Fruit fly (Drosophila melanogaster): Measurements from ENCODE around the gene CG32641.
A peak's percentile ranks its signal among the peaks of the same experiment; 100 is the strongest.

Gene CG32641

dm6 chrX:13136939-13137697, 47.2 kb upstream of the CG32641 start (continued):
- TF ChIP-seq dmrt99B (tag; optimal IDR thresholded peaks at IDR 0.05) (peak; percentile 66), jumu (GFP tag; optimal IDR thresholded peaks at IDR 0.05) (no peak), CG7987 (GFP tag; optimal IDR thresholded peaks at IDR 0.05) (no peak), zfh1 (GFP tag; IDR thresholded peaks at IDR 0.05) (peak; percentile 69; the same call in 2 of the 3 replicates), CG17385 (GFP tag; optimal IDR thresholded peaks at IDR 0.05) (no peak), CG1024 (GFP tag; IDR thresholded peaks at IDR 0.05) (peak; percentile 40), CG9817 (tag; optimal IDR thresholded peaks at IDR 0.05) (no peak), CG30431 (GFP tag; optimal IDR thresholded peaks at IDR 0.05) (no peak), Dfd (GFP tag; optimal IDR thresholded peaks at IDR 0.05) (no peak), Dbx (GFP tag; IDR thresholded peaks at IDR 0.05) (no peak), fd64A (GFP tag; optimal IDR thresholded peaks at IDR 0.05) (no peak), croc (GFP tag; conservative IDR thresholded peaks at IDR 0.05) (peak; percentile 54), seq (GFP tag; IDR thresholded peaks at IDR 0.05) (peak; percentile 67; the same call in 1 of the 2 replicates), CG17802 (tag; optimal IDR thresholded peaks at IDR 0.05) (no peak), Atf-2 (GFP tag; optimal IDR thresholded peaks at IDR 0.05) (no peak), hbn (GFP tag; IDR thresholded peaks at IDR 0.05; ENCODE audit: partially characterized antibody) (no peak), Ada2b (GFP tag; IDR thresholded peaks at IDR 0.05) (no peak), knrl (GFP tag; IDR thresholded peaks at IDR 0.05; ENCODE audit: partially characterized antibody) (no peak), CG14050 (GFP tag; IDR thresholded peaks at IDR 0.05) (peak; percentile 55), CG13894 (tag; optimal IDR thresholded peaks at IDR 0.05) (no peak), Side (GFP tag; optimal IDR thresholded peaks at IDR 0.05) (no peak), exex (tag; optimal IDR thresholded peaks at IDR 0.05) (no peak), CG4707 (GFP tag; optimal IDR thresholded peaks at IDR 0.05) (no peak), CG3281 (GFP tag; optimal IDR thresholded peaks at IDR 0.05) (no peak), eyg (GFP tag; optimal IDR thresholded peaks at IDR 0.05) (no peak), sob (GFP tag; IDR thresholded peaks at IDR 0.05) (peak; percentile 48; the same call in 1 of the 2 replicates), stc (GFP tag; IDR thresholded peaks at IDR 0.05) (peak; percentile 69), pnt (GFP tag; optimal IDR thresholded peaks at IDR 0.05) (peak; percentile 17), sug (tag; optimal IDR thresholded peaks at IDR 0.05) (no peak), CG34224 (GFP tag; IDR thresholded peaks at IDR 0.05; ENCODE audit: partially characterized antibody) (no peak), HLH3B (GFP tag; IDR thresholded peaks at IDR 0.05) (peak; percentile 77), abd-A (tag; optimal IDR thresholded peaks at IDR 0.05) (peak; percentile 49), nerfin-2 (GFP tag; IDR thresholded peaks at IDR 0.05; ENCODE audit: partially characterized antibody) (no peak), CG2129 (GFP tag; IDR thresholded peaks at IDR 0.05; ENCODE audit: partially characterized antibody) (no peak), bigmax (GFP tag; optimal IDR thresholded peaks at IDR 0.05) (no peak), fd96Cb (tag; optimal IDR thresholded peaks at IDR 0.05) (peak; percentile 38), tio (GFP tag; optimal IDR thresholded peaks at IDR 0.05) (no peak), wek (GFP tag; optimal IDR thresholded peaks at IDR 0.05) (no peak), CG2678 (tag; optimal IDR thresholded peaks at IDR 0.05) (peak; percentile 72), CG5953 (GFP tag; IDR thresholded peaks at IDR 0.05) (peak; percentile 83), pzg (GFP tag; optimal IDR thresholded peaks at IDR 0.05) (no peak), CG2116 (GFP tag; optimal IDR thresholded peaks at IDR 0.05) (no peak), CG31224 (GFP tag; IDR thresholded peaks at IDR 0.05) (no peak), CG13624 (GFP tag; optimal IDR thresholded peaks at IDR 0.05) (no peak), Pdp1 (GFP tag; optimal IDR thresholded peaks at IDR 0.05) (peak; percentile 13 to 45), CG4854 (GFP tag; optimal IDR thresholded peaks at IDR 0.05) (no peak), CG9215 (GFP tag; IDR thresholded peaks at IDR 0.05) (no peak), kni (GFP tag; optimal IDR thresholded peaks at IDR 0.05) (peak; percentile 37), CG12104 (GFP tag; optimal IDR thresholded peaks at IDR 0.05) (no peak)

Measured in whole organism, embryonic.